Worm (Caenorhabditis elegans) whole organism, L2 larva: ENCODE results near the gene H03E18.2.

Experiments
- Y55F3AM.14 ChIP-seq: fragments of 200-800 bp; sonication (Bioruptor generic); optimal IDR thresholded peaks from 2 replicates; lab custom pipeline; 2018; ENCODE audit warnings: mild to moderate bottlenecking, missing genetic modification characterization, missing compliant biosample characterization
- unc-62 ChIP-seq: fragments of 150-350 bp; optimal IDR thresholded peaks from 2 replicates; lab custom pipeline; 2014; ENCODE audit warnings: missing biosample characterization, missing genetic modification reagents, missing genetic modification characterization
- ztf-11 ChIP-seq: sonication (generic microtip); optimal IDR thresholded peaks from 2 replicates; lab custom pipeline; 2017; ENCODE audit warnings: missing biosample characterization, missing genetic modification characterization

ce11 chrX:8470126-8470772, 50.1 kb downstream of the H03E18.2 start, which contains the start of gene mec-10:
- TF ChIP-seq ztf-11 (tag; lab: Kevin White, UChicago) (no peak), Y55F3AM.14 (no peak), unc-62 (GFP tag; lab: Kevin White, UChicago) (no peak)
